Fruit fly (Drosophila melanogaster): ENCODE data around the gene Drsl2.

The Drsl2 gene

dm6 chr3L:3348956-3349824 is 35.0 kb downstream of the Drsl2 start:
- no peak for TF ChIP-seq psq (GFP tag; optimal IDR thresholded peaks at IDR 0.05)
- TF ChIP-seq Sp1 (GFP tag; optimal IDR thresholded peaks at IDR 0.05): peak; percentile 20

DNA sequence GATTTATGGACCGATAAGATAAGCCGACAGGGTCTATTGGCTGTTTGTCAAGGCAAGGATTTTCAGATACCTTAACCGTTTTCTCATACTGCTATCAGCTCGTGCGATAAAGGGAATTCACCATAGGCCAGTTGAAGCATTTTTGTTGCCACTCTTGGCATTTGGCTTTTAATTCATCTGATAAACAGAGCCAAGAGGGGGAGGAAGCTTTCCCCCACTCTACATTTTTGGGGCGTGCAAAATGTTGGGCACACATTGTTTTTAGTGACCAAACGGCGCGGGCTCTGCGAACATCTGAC is 35.6 kb downstream of the Drsl2 start:
- TF ChIP-seq Rel (GFP tag; optimal IDR thresholded peaks at IDR 0.05) (no peak), Rel (tag; optimal IDR thresholded peaks at IDR 0.05) (peak; percentile 85), dmrt93B (GFP tag; optimal IDR thresholded peaks at IDR 0.05) (no peak)

DNA sequence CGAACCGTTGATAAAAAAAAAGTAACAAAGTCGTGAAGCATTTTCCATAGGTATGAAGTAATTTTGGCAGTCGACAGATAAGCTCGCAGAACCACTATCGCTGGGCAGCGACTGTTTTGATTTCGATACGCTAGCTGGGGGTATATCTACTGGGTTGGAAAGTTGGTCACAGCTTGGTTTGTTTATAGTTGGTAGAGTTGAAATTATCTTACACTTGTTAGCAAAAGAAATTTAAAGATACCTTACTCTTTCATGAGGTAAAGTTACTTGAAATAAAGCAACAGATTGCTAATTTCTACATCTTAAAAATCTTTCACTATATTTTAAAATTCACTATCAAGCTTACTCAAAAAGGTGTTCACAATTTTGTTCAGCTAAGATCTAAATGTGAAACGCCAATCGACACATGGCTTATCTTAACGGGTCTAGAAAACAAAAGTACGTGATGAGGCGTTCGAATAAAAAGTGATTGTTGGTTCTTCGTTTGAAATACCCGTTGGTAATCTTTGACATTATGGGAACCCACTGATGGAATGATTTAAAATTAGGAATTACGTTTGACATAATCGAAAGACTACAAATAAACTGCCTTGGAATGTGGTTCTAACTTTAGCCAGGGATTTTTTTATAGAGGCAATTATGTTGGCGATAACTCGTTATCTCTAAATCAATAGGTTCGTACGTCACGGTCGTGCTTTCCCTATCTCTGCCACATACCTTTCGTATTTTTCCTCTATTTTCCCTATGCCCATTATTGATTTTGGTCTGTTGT is 36.6 kb downstream of the Drsl2 start:
- TF ChIP-seq OdsH (GFP tag; optimal IDR thresholded peaks at IDR 0.05): peak; percentile 21
- TF ChIP-seq dl (GFP tag; optimal IDR thresholded peaks at IDR 0.05; ENCODE audit: insufficient read depth in 1 of 2, partially characterized antibody in 2 of 2): no peak
- TF ChIP-seq rgr (GFP tag; optimal IDR thresholded peaks at IDR 0.05): peak; percentile 53
- peak; percentile 28 for TF ChIP-seq br (GFP tag; optimal IDR thresholded peaks at IDR 0.05)
- peak; percentile 61 for TF ChIP-seq fru (GFP tag; optimal IDR thresholded peaks at IDR 0.05)
- TF ChIP-seq ey (GFP tag; optimal IDR thresholded peaks at IDR 0.05): peak; percentile 60
- no peak for TF ChIP-seq lola (GFP tag; optimal IDR thresholded peaks at IDR 0.05)
- TF ChIP-seq Rel (GFP tag; optimal IDR thresholded peaks at IDR 0.05): no peak
- TF ChIP-seq Rel (tag; optimal IDR thresholded peaks at IDR 0.05): peak; percentile 10

DNA sequence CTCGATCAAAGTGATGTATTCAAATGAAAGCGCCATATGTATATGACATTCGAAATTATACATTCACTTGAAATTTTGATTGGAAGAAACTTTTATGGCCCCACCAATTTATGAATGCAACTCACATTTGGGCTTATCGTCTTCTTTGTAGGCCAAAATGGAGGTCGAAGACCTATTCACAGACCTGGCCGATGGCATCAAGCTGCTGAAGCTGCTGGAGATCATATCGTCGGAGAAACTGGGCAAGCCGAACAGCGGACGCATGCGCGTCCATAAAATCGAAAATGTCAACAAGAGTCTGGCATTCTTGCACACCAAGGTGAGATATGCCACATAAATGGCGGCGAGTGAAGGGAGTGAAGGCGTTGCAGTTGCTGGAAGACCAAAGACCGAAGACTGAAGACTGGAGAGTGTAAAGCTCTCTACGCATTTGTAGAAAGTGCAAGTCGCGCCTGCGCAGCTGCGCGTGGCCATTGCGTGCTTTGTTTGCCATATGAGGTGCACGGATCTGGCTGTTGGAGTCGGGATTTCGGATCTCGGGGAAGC is 37.7 kb downstream of the Drsl2 start:
- TF ChIP-seq dsf (GFP tag; optimal IDR thresholded peaks at IDR 0.05; ENCODE audit: borderline replicate concordance) (no peak), Myc (optimal IDR thresholded peaks at IDR 0.05) (no peak), fru (GFP tag; optimal IDR thresholded peaks at IDR 0.05) (no peak), sage (GFP tag; optimal IDR thresholded peaks at IDR 0.05) (no peak), rgr (GFP tag; optimal IDR thresholded peaks at IDR 0.05) (no peak)

dm6 chr3L:3352516-3352915 is 38.4 kb downstream of the Drsl2 start:
- TF ChIP-seq GATAd (GFP tag; optimal IDR thresholded peaks at IDR 0.05) (no peak), Abd-B (GFP tag; optimal IDR thresholded peaks at IDR 0.05) (no peak), tai (GFP tag; optimal IDR thresholded peaks at IDR 0.05) (no peak), h (GFP tag; optimal IDR thresholded peaks at IDR 0.05) (no peak), Dfd (GFP tag; optimal IDR thresholded peaks at IDR 0.05) (no peak), OdsH (GFP tag; optimal IDR thresholded peaks at IDR 0.05) (no peak), ey (GFP tag; optimal IDR thresholded peaks at IDR 0.05) (no peak), sv (GFP tag; optimal IDR thresholded peaks at IDR 0.05) (no peak), dsf (GFP tag; optimal IDR thresholded peaks at IDR 0.05; ENCODE audit: borderline replicate concordance) (no peak), dl (GFP tag; optimal IDR thresholded peaks at IDR 0.05; ENCODE audit: insufficient read depth in 1 of 2, partially characterized antibody in 2 of 2) (no peak), usp (GFP tag; optimal IDR thresholded peaks at IDR 0.05) (no peak), psq (GFP tag; optimal IDR thresholded peaks at IDR 0.05) (no peak), Rel (GFP tag; optimal IDR thresholded peaks at IDR 0.05) (no peak), Rel (tag; optimal IDR thresholded peaks at IDR 0.05) (no peak), Jra (GFP tag; optimal IDR thresholded peaks at IDR 0.05) (no peak), Sp1 (GFP tag; optimal IDR thresholded peaks at IDR 0.05) (no peak), jim (GFP tag; optimal IDR thresholded peaks at IDR 0.05) (no peak), Hnf4 (GFP tag; optimal IDR thresholded peaks at IDR 0.05) (no peak), br (GFP tag; optimal IDR thresholded peaks at IDR 0.05) (no peak)

- TF ChIP-seq Vsx2 (GFP tag; optimal IDR thresholded peaks at IDR 0.05; ENCODE audit: partially characterized antibody): no peak
- TF ChIP-seq Myc (optimal IDR thresholded peaks at IDR 0.05): no peak
- TF ChIP-seq tai (GFP tag; optimal IDR thresholded peaks at IDR 0.05): no peak
- no peak for TF ChIP-seq Hnf4 (GFP tag; optimal IDR thresholded peaks at IDR 0.05)
- no peak for TF ChIP-seq Jra (GFP tag; optimal IDR thresholded peaks at IDR 0.05)
- no peak for TF ChIP-seq Dif (GFP tag; optimal IDR thresholded peaks at IDR 0.05; ENCODE audit: partially characterized antibody)
- TF ChIP-seq Abd-B (GFP tag; optimal IDR thresholded peaks at IDR 0.05): no peak
- no peak for TF ChIP-seq sage (GFP tag; optimal IDR thresholded peaks at IDR 0.05)
- no peak for TF ChIP-seq Hr83 (GFP tag; optimal IDR thresholded peaks at IDR 0.05; ENCODE audit: poor library complexity, severe bottlenecking)
- no peak for TF ChIP-seq Sp1 (GFP tag; optimal IDR thresholded peaks at IDR 0.05)
- no peak for TF ChIP-seq HLH106 (tag; optimal IDR thresholded peaks at IDR 0.05)
- no peak for TF ChIP-seq brk (GFP tag; optimal IDR thresholded peaks at IDR 0.05)
- no peak for TF ChIP-seq lola (GFP tag; optimal IDR thresholded peaks at IDR 0.05)
- no peak for TF ChIP-seq dl (GFP tag; optimal IDR thresholded peaks at IDR 0.05; ENCODE audit: insufficient read depth in 1 of 2, partially characterized antibody in 2 of 2)
- no peak for TF ChIP-seq N (GFP tag; optimal IDR thresholded peaks at IDR 0.05)
- TF ChIP-seq dsf (GFP tag; optimal IDR thresholded peaks at IDR 0.05; ENCODE audit: borderline replicate concordance): no peak
- TF ChIP-seq rgr (GFP tag; optimal IDR thresholded peaks at IDR 0.05): no peak
- no peak for TF ChIP-seq sv (GFP tag; optimal IDR thresholded peaks at IDR 0.05)
These were observed 39.1 kb downstream of the Drsl2 start for dm6 chr3L:3353297-3353696.
